Worm (Caenorhabditis elegans): ENCODE measurements around the gene F42A9.7.

F42A9.7 gene

ce11 chrIV:8650696-8651095, 33.7 kb upstream of the F42A9.7 start, which contains the start of gene C49C8.2 (continued):
- TF ChIP-seq nhr-25 (tag; optimal IDR thresholded peaks at IDR 0.05; ENCODE audit: borderline replicate concordance, insufficient read depth), result no peak
- no peak for TF ChIP-seq daf-16 (GFP tag; optimal IDR thresholded peaks at IDR 0.05)
- peak; percentile 66 for TF ChIP-seq daf-16 (tag; optimal IDR thresholded peaks at IDR 0.05)
- TF ChIP-seq zag-1 (tag; optimal IDR thresholded peaks at IDR 0.05), result no peak
- no peak for TF ChIP-seq ctbp-1 (GFP tag; IDR thresholded peaks at IDR 0.05)
- no peak for TF ChIP-seq hmg-1.1 (GFP tag; IDR thresholded peaks at IDR 0.05)
- TF ChIP-seq spr-3 (GFP tag; optimal IDR thresholded peaks at IDR 0.05), result no peak
- TF ChIP-seq rbr-2 (tag; optimal IDR thresholded peaks at IDR 0.05), result no peak
- TF ChIP-seq zip-2 (tag; optimal IDR thresholded peaks at IDR 0.05), result no peak

ce11 chrIV:8648502-8648901, 31.6 kb upstream of the F42A9.7 start, which contains the start of gene cyp-33E1:
TSS of gene cyp-33E1 (minus strand) at chrIV:8648602.
- TF ChIP-seq hif-1 (tag; optimal IDR thresholded peaks at IDR 0.05) (no peak), set-16 (GFP tag; IDR thresholded peaks at IDR 0.05) (no peak), lsy-2 (tag; optimal IDR thresholded peaks at IDR 0.05) (no peak), mxl-2 (GFP tag; conservative IDR thresholded peaks at IDR 0.05) (no peak), dmd-9 (GFP tag; IDR thresholded peaks at IDR 0.05) (no peak), spr-3 (GFP tag; optimal IDR thresholded peaks at IDR 0.05) (no peak)

ce11 chrIV:8644432-8644831, 27.5 kb upstream of the F42A9.7 start, which contains the start of gene C49C8.3:
TSS of gene C49C8.3 (plus strand) at chrIV:8644732.
- no peak for TF ChIP-seq fos-1 (tag; optimal IDR thresholded peaks at IDR 0.05)

ce11 chrIV:8638761-8639160, 21.8 kb upstream of the F42A9.7 start, which contains the start of gene F42A9.9:
TSS of gene F42A9.9 (minus strand) at chrIV:8638861.
- TF ChIP-seq dve-1 (tag; optimal IDR thresholded peaks at IDR 0.05; ENCODE audit: insufficient read depth), result no peak
- TF ChIP-seq php-3 (GFP tag; IDR thresholded peaks at IDR 0.05), result no peak
- TF ChIP-seq nhr-6 (tag; optimal IDR thresholded peaks at IDR 0.05), result no peak
- TF ChIP-seq ceh-28 (tag; optimal IDR thresholded peaks at IDR 0.05), result no peak
- TF ChIP-seq daf-16 (GFP tag; optimal IDR thresholded peaks at IDR 0.05), result no peak
- no peak for TF ChIP-seq daf-16 (tag; optimal IDR thresholded peaks at IDR 0.05)
- no peak for TF ChIP-seq D1046.2 (GFP tag; IDR thresholded peaks at IDR 0.05)
- TF ChIP-seq lin-1 (GFP tag; IDR thresholded peaks at IDR 0.05), result no peak
- no peak for TF ChIP-seq F26F4.8 (GFP tag; conservative IDR thresholded peaks at IDR 0.05)
- TF ChIP-seq ZK546.5 (tag; optimal IDR thresholded peaks at IDR 0.05), result no peak
- no peak for TF ChIP-seq mes-2 (tag; optimal IDR thresholded peaks at IDR 0.05; ENCODE audit: poor library complexity, severe bottlenecking)

- TF ChIP-seq T20F7.1 (GFP tag; optimal IDR thresholded peaks at IDR 0.05) (no peak), fkh-10 (GFP tag; optimal IDR thresholded peaks at IDR 0.05) (no peak), attf-4 (tag; optimal IDR thresholded peaks at IDR 0.05) (no peak), zip-2 (tag; optimal IDR thresholded peaks at IDR 0.05) (no peak), lin-15B (tag; optimal IDR thresholded peaks at IDR 0.05) (no peak), daf-8 (GFP tag; IDR thresholded peaks at IDR 0.05) (no peak), lir-3 (tag; optimal IDR thresholded peaks at IDR 0.05) (no peak), dpl-1 (GFP tag; optimal IDR thresholded peaks at IDR 0.05) (no peak), F49E8.2 (tag; optimal IDR thresholded peaks at IDR 0.05; ENCODE audit: borderline replicate concordance) (no peak), ctbp-1 (GFP tag; IDR thresholded peaks at IDR 0.05) (no peak), mxl-2 (GFP tag; conservative IDR thresholded peaks at IDR 0.05) (no peak), dmd-6 (GFP tag; IDR thresholded peaks at IDR 0.05) (no peak), aly-2 (tag; optimal IDR thresholded peaks at IDR 0.05) (no peak), mes-2 (tag; optimal IDR thresholded peaks at IDR 0.05; ENCODE audit: poor library complexity, severe bottlenecking) (no peak), snpc-4 (tag; optimal IDR thresholded peaks at IDR 0.05) (no peak), nhr-48 (tag; optimal IDR thresholded peaks at IDR 0.05) (no peak)
Observed at ce11 chrIV:8631033-8631432, 14.1 kb upstream of the F42A9.7 start, which contains the start of gene dgk-4. TSS of gene dgk-4 (plus strand) at chrIV:8631333.

Measured in whole organism, L4 larva.